Worm (Caenorhabditis elegans): ENCODE data around the gene F14H3.3.

F14H3.3 gene

ce11 chrV:16080039-16080438, 26.8 kb upstream of the F14H3.3 start:
- TF ChIP-seq mxl-2 (GFP tag; conservative IDR thresholded peaks at IDR 0.05) (no peak), lin-13 (GFP tag; optimal IDR thresholded peaks at IDR 0.05) (no peak), nhr-28 (tag; optimal IDR thresholded peaks at IDR 0.05) (peak; percentile 84), mep-1 (tag; optimal IDR thresholded peaks at IDR 0.05) (no peak), hlh-11 (tag; optimal IDR thresholded peaks at IDR 0.05) (no peak), dve-1 (tag; optimal IDR thresholded peaks at IDR 0.05; ENCODE audit: insufficient read depth) (peak; percentile 41), nhr-41 (GFP tag; IDR thresholded peaks at IDR 0.05) (no peak), php-3 (GFP tag; IDR thresholded peaks at IDR 0.05) (peak; percentile 68; the same call in 1 of the 2 replicates), nhr-25 (tag; optimal IDR thresholded peaks at IDR 0.05; ENCODE audit: borderline replicate concordance, insufficient read depth) (no peak), ama-1 (optimal IDR thresholded peaks at IDR 0.05) (no peak), daf-16 (GFP tag; optimal IDR thresholded peaks at IDR 0.05) (no peak), daf-16 (tag; optimal IDR thresholded peaks at IDR 0.05) (peak; percentile 42), mes-2 (tag; optimal IDR thresholded peaks at IDR 0.05; ENCODE audit: poor library complexity, severe bottlenecking) (no peak), R02D3.7 (tag; optimal IDR thresholded peaks at IDR 0.05) (no peak), pqm-1 (tag; optimal IDR thresholded peaks at IDR 0.05) (peak; percentile 74), tag-97 (GFP tag; IDR thresholded peaks at IDR 0.05) (no peak), nhr-48 (tag; optimal IDR thresholded peaks at IDR 0.05) (peak; percentile 14), dmd-6 (GFP tag; IDR thresholded peaks at IDR 0.05) (peak; percentile 76), attf-4 (tag; optimal IDR thresholded peaks at IDR 0.05) (no peak), unc-62 (GFP tag; optimal IDR thresholded peaks at IDR 0.05 in 1 of 2) (peak in 1 of 2 experiments; percentile 0), unc-62 (tag; optimal IDR thresholded peaks at IDR 0.05) (no peak), nhr-76 (tag; optimal IDR thresholded peaks at IDR 0.05) (no peak)

- peak; percentile 52 for TF ChIP-seq nhr-77 (tag; optimal IDR thresholded peaks at IDR 0.05)
- no peak for TF ChIP-seq sdz-12 (GFP tag; optimal IDR thresholded peaks at IDR 0.05)
- no peak for TF ChIP-seq gei-8 (GFP tag; optimal IDR thresholded peaks at IDR 0.05)
- TF ChIP-seq mdt-29 (GFP tag; IDR thresholded peaks at IDR 0.05), result no peak
- no peak for TF ChIP-seq ztf-7 (tag; optimal IDR thresholded peaks at IDR 0.05)
- no peak for TF ChIP-seq mdl-1 (tag; optimal IDR thresholded peaks at IDR 0.05)
- TF ChIP-seq F37D6.2 (tag; optimal IDR thresholded peaks at IDR 0.05), result no peak
- no peak for TF ChIP-seq unc-62 (GFP tag; optimal IDR thresholded peaks at IDR 0.05 in 1 of 2)
- TF ChIP-seq unc-62 (tag; optimal IDR thresholded peaks at IDR 0.05), result no peak
- TF ChIP-seq zfp-2 (tag; optimal IDR thresholded peaks at IDR 0.05), result no peak
- TF ChIP-seq ceh-82 (tag; optimal IDR thresholded peaks at IDR 0.05), result no peak
- TF ChIP-seq nhr-111 (GFP tag; optimal IDR thresholded peaks at IDR 0.05), result no peak
- TF ChIP-seq saeg-2 (GFP tag; IDR thresholded peaks at IDR 0.05), result no peak
- no peak for TF ChIP-seq duxl-1 (tag; optimal IDR thresholded peaks at IDR 0.05; ENCODE audit: poor library complexity)
- no peak for TF ChIP-seq ZK546.5 (tag; optimal IDR thresholded peaks at IDR 0.05)
- no peak for TF ChIP-seq tag-97 (GFP tag; IDR thresholded peaks at IDR 0.05)
- TF ChIP-seq aha-1 (tag), result no peak
- no peak for TF ChIP-seq hif-1 (tag; optimal IDR thresholded peaks at IDR 0.05)
- TF ChIP-seq dmd-6 (GFP tag; IDR thresholded peaks at IDR 0.05), result peak; percentile 74
- no peak for TF ChIP-seq daf-16 (GFP tag; optimal IDR thresholded peaks at IDR 0.05)
- peak; percentile 83 for TF ChIP-seq daf-16 (tag; optimal IDR thresholded peaks at IDR 0.05)
- TF ChIP-seq nhr-25 (tag; optimal IDR thresholded peaks at IDR 0.05; ENCODE audit: borderline replicate concordance, insufficient read depth), result no peak
- peak; percentile 79 for TF ChIP-seq dve-1 (tag; optimal IDR thresholded peaks at IDR 0.05; ENCODE audit: insufficient read depth)
- TF ChIP-seq arid-1 (GFP tag; conservative IDR thresholded peaks at IDR 0.05), result no peak
- peak; percentile 74 for TF ChIP-seq nhr-28 (tag; optimal IDR thresholded peaks at IDR 0.05)
- TF ChIP-seq lsy-2 (tag; optimal IDR thresholded peaks at IDR 0.05), result no peak
- no peak for TF ChIP-seq dmd-8 (GFP tag; IDR thresholded peaks at IDR 0.05)
- TF ChIP-seq ctbp-1 (GFP tag; IDR thresholded peaks at IDR 0.05), result no peak
- peak; percentile 49 for TF ChIP-seq hlh-11 (tag; optimal IDR thresholded peaks at IDR 0.05)
- no peak for TF ChIP-seq Y75B8A.6 (GFP tag; IDR thresholded peaks at IDR 0.05)
- TF ChIP-seq mep-1 (tag; optimal IDR thresholded peaks at IDR 0.05), result no peak
- no peak for TF ChIP-seq ceh-20 (GFP tag; IDR thresholded peaks at IDR 0.05)
- TF ChIP-seq pqm-1 (tag; optimal IDR thresholded peaks at IDR 0.05), result peak; percentile 73
- TF ChIP-seq dpl-1 (GFP tag; optimal IDR thresholded peaks at IDR 0.05), result no peak
- TF ChIP-seq ztf-11 (tag; optimal IDR thresholded peaks at IDR 0.05), result no peak
- TF ChIP-seq aly-2 (tag; optimal IDR thresholded peaks at IDR 0.05), result no peak
- TF ChIP-seq daf-8 (GFP tag; IDR thresholded peaks at IDR 0.05), result no peak
- TF ChIP-seq php-3 (GFP tag; IDR thresholded peaks at IDR 0.05), result no peak
- TF ChIP-seq nhr-6 (tag; optimal IDR thresholded peaks at IDR 0.05), result no peak
- no peak for TF ChIP-seq skn-1 (tag; optimal IDR thresholded peaks at IDR 0.05)
These were observed 22.0 kb upstream of the F14H3.3 start, which contains the start of the genes F14H3.12 and srj-29 for ce11 chrV:16075250-16075709. Gene F14H3.12, minus strand, starts transcription at chrV:16075323. Gene srj-29, plus strand, starts transcription at chrV:16075659.
